Worm (Caenorhabditis elegans): Measurements from ENCODE around the gene cup-4.

cup-4 gene

DNA sequence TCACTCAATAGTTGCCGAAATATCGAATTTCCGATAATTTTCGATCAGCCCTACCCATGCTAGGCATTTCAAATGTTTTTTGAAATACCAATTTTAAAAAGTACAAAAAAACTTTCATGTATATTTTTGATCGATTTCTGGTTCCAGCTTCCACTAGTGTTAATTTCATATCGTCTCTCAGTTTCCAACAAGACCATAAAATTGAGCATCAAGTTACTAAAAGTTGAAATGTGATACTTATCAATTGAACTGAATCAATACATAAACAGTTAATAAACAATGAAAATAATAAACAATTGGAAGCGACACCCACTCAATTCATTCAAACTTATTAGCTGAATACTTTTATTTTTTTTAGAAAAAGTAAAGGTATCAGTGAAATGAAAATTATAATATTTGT is at the start of gene cup-4:
Gene cup-4, plus strand, starts transcription at position 301 of the 400 bp plus-strand sequence.
- no peak for TF ChIP-seq C38D4.7 (GFP tag; optimal IDR thresholded peaks at IDR 0.05)
- TF ChIP-seq C08G9.2 (tag; optimal IDR thresholded peaks at IDR 0.05): no peak
- no peak for TF ChIP-seq dve-1 (tag; optimal IDR thresholded peaks at IDR 0.05)
- no peak for TF ChIP-seq ceh-45 (GFP tag; IDR thresholded peaks at IDR 0.05)
- no peak for TF ChIP-seq fkh-10 (GFP tag; optimal IDR thresholded peaks at IDR 0.05)
- no peak for TF ChIP-seq ceh-30 (tag; optimal IDR thresholded peaks at IDR 0.05)
- TF ChIP-seq T23F11.4 (GFP tag; optimal IDR thresholded peaks at IDR 0.05): no peak
- TF ChIP-seq eyg-1 (tag; optimal IDR thresholded peaks at IDR 0.05): no peak

DNA sequence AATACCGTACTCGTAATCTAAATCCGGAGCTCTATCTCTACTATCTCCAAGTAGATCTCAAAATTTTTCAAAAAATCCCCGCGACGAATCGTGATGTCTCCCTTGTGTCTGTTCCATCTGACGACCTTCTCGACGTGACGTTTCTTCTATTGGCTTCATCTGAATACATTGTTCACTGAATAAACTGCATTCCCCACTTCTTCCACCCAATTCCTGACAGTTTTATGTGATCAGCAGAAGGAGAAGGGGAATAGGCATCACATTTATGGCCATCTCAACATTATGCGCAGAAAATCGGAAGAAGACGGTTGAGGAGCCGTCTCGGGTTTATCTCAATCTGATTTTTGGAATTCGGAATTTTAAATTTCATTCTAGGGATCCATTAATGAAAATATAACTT is 47.3 kb upstream of the cup-4 start:
- no peak for TF ChIP-seq ama-1 (optimal IDR thresholded peaks at IDR 0.05)
- no peak for TF ChIP-seq elt-2 (tag; optimal IDR thresholded peaks at IDR 0.05)
- no peak for TF ChIP-seq unc-55 (GFP tag; optimal IDR thresholded peaks at IDR 0.05)
- no peak for TF ChIP-seq ceh-9 (tag; optimal IDR thresholded peaks at IDR 0.05)
- TF ChIP-seq ceh-6 (GFP tag; optimal IDR thresholded peaks at IDR 0.05): no peak
- no peak for TF ChIP-seq hlh-13 (GFP tag; optimal IDR thresholded peaks at IDR 0.05)
- TF ChIP-seq unc-86 (tag; optimal IDR thresholded peaks at IDR 0.05): no peak
- TF ChIP-seq sox-2 (GFP tag; IDR thresholded peaks at IDR 0.05): no peak
- TF ChIP-seq ahr-1 (tag; optimal IDR thresholded peaks at IDR 0.05): no peak
- TF ChIP-seq F13H6.1 (tag; optimal IDR thresholded peaks at IDR 0.05): no peak
- no peak for TF ChIP-seq ceh-14 (tag; optimal IDR thresholded peaks at IDR 0.05)
- no peak for TF ChIP-seq fkh-6 (tag; optimal IDR thresholded peaks at IDR 0.05)
- no peak for TF ChIP-seq dmd-4 (tag; optimal IDR thresholded peaks at IDR 0.05; ENCODE audit: borderline replicate concordance)
- no peak for TF ChIP-seq ceh-19 (GFP tag; optimal IDR thresholded peaks at IDR 0.05)
- TF ChIP-seq pha-2 (tag; optimal IDR thresholded peaks at IDR 0.05): no peak
- TF ChIP-seq syd-9 (tag; optimal IDR thresholded peaks at IDR 0.05): no peak
- TF ChIP-seq ceh-30 (tag; optimal IDR thresholded peaks at IDR 0.05): no peak
- no peak for TF ChIP-seq nhr-11 (tag; optimal IDR thresholded peaks at IDR 0.05)

- no peak for TF ChIP-seq ama-1 (optimal IDR thresholded peaks at IDR 0.05)
- TF ChIP-seq ets-4 (tag; optimal IDR thresholded peaks at IDR 0.05): no peak
- no peak for TF ChIP-seq Y22D7AL.16 (tag; optimal IDR thresholded peaks at IDR 0.05)
- TF ChIP-seq T23F11.4 (GFP tag; optimal IDR thresholded peaks at IDR 0.05): no peak
- TF ChIP-seq nhr-232 (tag; optimal IDR thresholded peaks at IDR 0.05): no peak
- no peak for TF ChIP-seq unc-3 (GFP tag; conservative IDR thresholded peaks at IDR 0.05)
- TF ChIP-seq unc-3 (tag; optimal IDR thresholded peaks at IDR 0.05): no peak
- no peak for TF ChIP-seq unc-42 (tag; optimal IDR thresholded peaks at IDR 0.05)
- TF ChIP-seq hlh-8 (tag; optimal IDR thresholded peaks at IDR 0.05): no peak
- TF ChIP-seq pha-4 (tag; optimal IDR thresholded peaks at IDR 0.05): no peak
- TF ChIP-seq ceh-30 (tag; optimal IDR thresholded peaks at IDR 0.05): no peak
- TF ChIP-seq ceh-14 (tag; optimal IDR thresholded peaks at IDR 0.05): no peak
- no peak for TF ChIP-seq dve-1 (tag; optimal IDR thresholded peaks at IDR 0.05)
- TF ChIP-seq ceh-19 (GFP tag; optimal IDR thresholded peaks at IDR 0.05): no peak
- no peak for TF ChIP-seq ceh-48 (tag; optimal IDR thresholded peaks at IDR 0.05)
- TF ChIP-seq K02D7.2 (tag; optimal IDR thresholded peaks at IDR 0.05): no peak
- no peak for TF ChIP-seq fkh-10 (GFP tag; optimal IDR thresholded peaks at IDR 0.05)
- no peak for TF ChIP-seq elt-4 (tag; optimal IDR thresholded peaks at IDR 0.05)
- no peak for TF ChIP-seq ceh-24 (tag; optimal IDR thresholded peaks at IDR 0.05)
- no peak for TF ChIP-seq ref-2 (tag; optimal IDR thresholded peaks at IDR 0.05)
- no peak for TF ChIP-seq ceh-45 (GFP tag; IDR thresholded peaks at IDR 0.05)
These were observed 46.4 kb upstream of the cup-4 start for ce11 chrIII:7819866-7820265.

- peak; percentile 84 for TF ChIP-seq nfya-1 (tag; optimal IDR thresholded peaks at IDR 0.05)
- no peak for TF ChIP-seq ceh-45 (GFP tag; IDR thresholded peaks at IDR 0.05)
These were observed 43.0 kb upstream of the cup-4 start for ce11 chrIII:7823285-7823684.

All from whole organism, late embryonic.